Fruit fly (Drosophila melanogaster) whole organism, embryonic: Measurements from ENCODE around the gene CG9799.

Source experiments
- Atf-2 ChIP-seq: fragments of 200-800 bp; sonication (Bioruptor generic); optimal IDR thresholded peaks from 2 replicates; lab custom pipeline; 2016; ENCODE audit warnings: missing biosample characterization, missing genetic modification characterization
- CG10267 ChIP-seq: fragments of 200-800 bp; sonication (Bioruptor generic); optimal IDR thresholded peaks from 2 replicates; lab custom pipeline; 2018; ENCODE audit warnings: missing biosample characterization, mild to moderate bottlenecking, missing genetic modification characterization, moderate library complexity
- CG11247 ChIP-seq: fragments of 200-800 bp; sonication (Bioruptor generic); IDR thresholded peaks from 2 replicates; pipeline ENCODE4 v1.3.6; 2022; ENCODE audit warnings: missing biosample characterization, missing genetic modification characterization
- CG14014 ChIP-seq: fragments of 200-800 bp; sonication (Bioruptor generic); IDR thresholded peaks from 2 replicates; pipeline ENCODE4 v1.3.6; 2022; ENCODE audit warnings: missing biosample characterization, missing genetic modification characterization
- CG14710 ChIP-seq: fragments of 200-800 bp; sonication (Bioruptor generic); optimal IDR thresholded peaks from 3 replicates; lab custom pipeline; 2019; ENCODE audit warnings: missing biosample characterization, mild to moderate bottlenecking, missing genetic modification characterization, moderate library complexity
- CG14860 ChIP-seq: fragments of 200-800 bp; sonication (Bioruptor generic); IDR thresholded peaks from 3 replicates; pipeline ENCODE4 v1.3.6; 2022; ENCODE audit warnings: missing biosample characterization, missing genetic modification characterization; ENCODE audit not compliant: partially characterized antibody
- CG15011 ChIP-seq: fragments of 200-800 bp; sonication (Bioruptor generic); optimal IDR thresholded peaks from 3 replicates; lab custom pipeline; 2018; ENCODE audit warnings: missing biosample characterization, mild to moderate bottlenecking, missing genetic modification characterization
- CG15601 ChIP-seq: fragments of 200-800 bp; sonication (Bioruptor generic); optimal IDR thresholded peaks from 3 replicates; lab custom pipeline; 2019; ENCODE audit warnings: missing biosample characterization, mild to moderate bottlenecking, missing genetic modification characterization, moderate library complexity
- CG16813 ChIP-seq: fragments of 200-800 bp; sonication (Bioruptor generic); IDR thresholded peaks from 3 replicates; pipeline ENCODE4 v1.3.6; 2022; ENCODE audit warnings: missing biosample characterization, missing genetic modification characterization; ENCODE audit not compliant: partially characterized antibody
- CG34224 ChIP-seq: fragments of 200-800 bp; sonication (Bioruptor generic); IDR thresholded peaks from 3 replicates; pipeline ENCODE4 v1.3.6; 2022; ENCODE audit warnings: missing biosample characterization, missing genetic modification characterization; ENCODE audit not compliant: partially characterized antibody
- CG5180 ChIP-seq: fragments of 200-800 bp; sonication (Bioruptor generic); optimal IDR thresholded peaks from 3 replicates; lab custom pipeline; 2017; ENCODE audit warnings: missing biosample characterization, missing genetic modification characterization, mild to moderate bottlenecking, moderate library complexity, missing genetic modification reagents
- CG6791 ChIP-seq: fragments of 200-800 bp; sonication (Bioruptor generic); IDR thresholded peaks from 3 replicates; pipeline ENCODE4 v1.3.6; 2022; ENCODE audit warnings: missing biosample characterization, missing genetic modification characterization; ENCODE audit not compliant: partially characterized antibody
- CG6813 ChIP-seq: fragments of 200-800 bp; sonication (Bioruptor generic); optimal IDR thresholded peaks from 2 replicates; lab custom pipeline; 2017; ENCODE audit warnings: missing biosample characterization, missing genetic modification characterization, mild to moderate bottlenecking, moderate library complexity, missing genetic modification reagents
- CG7357 ChIP-seq: fragments of 200-800 bp; sonication (Bioruptor generic); IDR thresholded peaks from 3 replicates; pipeline ENCODE4 v1.3.6; 2022; ENCODE audit warnings: missing biosample characterization, missing genetic modification characterization
- CG7786 ChIP-seq: fragments of 200-800 bp; sonication (Bioruptor generic); optimal IDR thresholded peaks from 2 replicates; lab custom pipeline; 2016; ENCODE audit warnings: missing biosample characterization, missing genetic modification characterization
- CG8089 ChIP-seq: fragments of 200-800 bp; sonication (Bioruptor generic); optimal IDR thresholded peaks from 3 replicates; lab custom pipeline; 2016; ENCODE audit warnings: missing biosample characterization, missing genetic modification characterization
- CG8388 ChIP-seq: fragments of 200-800 bp; sonication (Bioruptor generic); optimal IDR thresholded peaks from 2 replicates; lab custom pipeline; 2019; ENCODE audit warnings: missing biosample characterization, mild to moderate bottlenecking, missing genetic modification characterization, moderate library complexity
- E2f2 ChIP-seq: fragments of 200-800 bp; sonication (Bioruptor generic); IDR thresholded peaks from 2 replicates; pipeline ENCODE4 v1.3.6; 2022; ENCODE audit warnings: missing biosample characterization, missing genetic modification characterization
- Fer2 ChIP-seq: fragments of 200-800 bp; sonication (Bioruptor generic); optimal IDR thresholded peaks from 2 replicates; lab custom pipeline; 2018; ENCODE audit warnings: missing biosample characterization, mild to moderate bottlenecking, missing genetic modification characterization, moderate library complexity
- Gug ChIP-seq: fragments of 200-800 bp; sonication (Bioruptor generic); IDR thresholded peaks from 4 replicates; pipeline ENCODE4 v1.3.6; 2022; ENCODE audit warnings: missing biosample characterization, missing genetic modification characterization
- HmgD ChIP-seq: fragments of 200-800 bp; sonication (Bioruptor generic); optimal IDR thresholded peaks from 3 replicates; lab custom pipeline; 2016; ENCODE audit warnings: missing biosample characterization, missing genetic modification characterization
- MBD-R2 ChIP-seq: fragments of 200-800 bp; sonication (Bioruptor generic); IDR thresholded peaks from 2 replicates; pipeline ENCODE4 v1.3.6; 2022; ENCODE audit warnings: missing biosample characterization, missing genetic modification characterization
- MTF-1 ChIP-seq: fragments of 200-800 bp; sonication (Bioruptor generic); optimal IDR thresholded peaks from 2 replicates; lab custom pipeline; 2018; ENCODE audit warnings: missing biosample characterization, mild to moderate bottlenecking, missing genetic modification characterization, borderline replicate concordance
- Nf-YC ChIP-seq: fragments of 200-800 bp; optimal IDR thresholded peaks from 3 replicates; lab custom pipeline; 2019; ENCODE audit warnings: missing biosample characterization, mild to moderate bottlenecking, missing genetic modification characterization, moderate library complexity
- Sin3A ChIP-seq: fragments of >200 bp; optimal IDR thresholded peaks from 2 replicates; lab custom pipeline; 2018
- Vsx1 ChIP-seq: fragments of 200-800 bp; sonication (Bioruptor generic); optimal IDR thresholded peaks from 2 replicates; lab custom pipeline; 2017; ENCODE audit warnings: missing biosample characterization, mild to moderate bottlenecking, missing genetic modification characterization, missing genetic modification reagents
- chm ChIP-seq: fragments of 200-800 bp; sonication (Bioruptor generic); IDR thresholded peaks from 2 replicates; pipeline ENCODE4 v1.3.6; 2022; ENCODE audit warnings: missing biosample characterization, missing genetic modification characterization
- crc ChIP-seq: fragments of 200-800 bp; sonication (Bioruptor generic); optimal IDR thresholded peaks from 2 replicates; lab custom pipeline; 2016; ENCODE audit warnings: missing biosample characterization, missing genetic modification characterization
- dati ChIP-seq: fragments of 200-800 bp; sonication (Bioruptor generic); IDR thresholded peaks from 2 replicates; pipeline ENCODE4 v1.3.6; 2022; ENCODE audit warnings: missing biosample characterization, missing genetic modification characterization
- dpn ChIP-seq, 2 experiments: fragments of 200-800 bp; sonication (Bioruptor generic); optimal IDR thresholded peaks; 3 replicates each; lab custom pipeline; 2016; ENCODE audit warnings: missing biosample characterization in 2 of 2, missing genetic modification characterization in 2 of 2
- fd64A ChIP-seq: fragments of 200-800 bp; sonication (Bioruptor generic); optimal IDR thresholded peaks from 3 replicates; lab custom pipeline; 2018; ENCODE audit warnings: missing biosample characterization, mild to moderate bottlenecking, missing genetic modification characterization
- fu2 ChIP-seq: fragments of 200-800 bp; sonication (Bioruptor generic); optimal IDR thresholded peaks from 2 replicates; lab custom pipeline; 2016; ENCODE audit warnings: missing biosample characterization, missing genetic modification characterization
- hbn ChIP-seq: fragments of 200-800 bp; sonication (Bioruptor generic); IDR thresholded peaks from 2 replicates; pipeline ENCODE4 v1.3.6; 2022; ENCODE audit warnings: missing biosample characterization, missing genetic modification characterization; ENCODE audit not compliant: partially characterized antibody
- jigr1 ChIP-seq: fragments of 200-800 bp; sonication (Bioruptor generic); IDR thresholded peaks from 3 replicates; pipeline ENCODE4 v1.3.6; 2022; ENCODE audit warnings: missing biosample characterization, missing genetic modification characterization
- knrl ChIP-seq: fragments of 200-800 bp; sonication (Bioruptor generic); IDR thresholded peaks from 3 replicates; pipeline ENCODE4 v1.3.6; 2022; ENCODE audit warnings: missing biosample characterization, missing genetic modification characterization; ENCODE audit not compliant: partially characterized antibody
- nerfin-2 ChIP-seq: fragments of 200-800 bp; sonication (Bioruptor generic); IDR thresholded peaks from 2 replicates; pipeline ENCODE4 v1.3.6; 2022; ENCODE audit warnings: missing biosample characterization, missing genetic modification characterization; ENCODE audit not compliant: partially characterized antibody
- odd ChIP-seq: fragments of 200-800 bp; sonication (Bioruptor generic); optimal IDR thresholded peaks from 2 replicates; lab custom pipeline; 2017; ENCODE audit warnings: missing biosample characterization, mild to moderate bottlenecking, missing genetic modification characterization
- otp ChIP-seq: fragments of 200-800 bp; sonication (Bioruptor generic); IDR thresholded peaks from 3 replicates; pipeline ENCODE4, ENCODE4 v1.3.6; 2022; ENCODE audit warnings: missing biosample characterization, missing genetic modification characterization
- p53 ChIP-seq: fragments of 200-800 bp; sonication (Bioruptor generic); optimal IDR thresholded peaks from 2 replicates; lab custom pipeline; 2016; ENCODE audit warnings: missing biosample characterization, missing genetic modification characterization
- sim ChIP-seq: fragments of 200-800 bp; sonication (Bioruptor generic); IDR thresholded peaks from 2 replicates; pipeline ENCODE4 v1.3.6; 2022; ENCODE audit warnings: missing biosample characterization, missing genetic modification characterization
- sima ChIP-seq: fragments of 200-800 bp; sonication (Bioruptor generic); optimal IDR thresholded peaks from 2 replicates; lab custom pipeline; 2016; ENCODE audit warnings: missing biosample characterization, missing genetic modification characterization
- slp2 ChIP-seq: fragments of 200-800 bp; sonication (Bioruptor generic); optimal IDR thresholded peaks from 2 replicates; lab custom pipeline; 2016; ENCODE audit warnings: missing biosample characterization, missing genetic modification characterization
- so ChIP-seq: fragments of 200-800 bp; sonication (Bioruptor generic); IDR thresholded peaks from 3 replicates; pipeline ENCODE4 v1.3.6; 2022; ENCODE audit warnings: missing biosample characterization, missing genetic modification characterization
- tgo ChIP-seq: fragments of 200-800 bp; sonication (Bioruptor generic); IDR thresholded peaks from 3 replicates; pipeline ENCODE4 v1.3.6; 2022; ENCODE audit warnings: missing biosample characterization, missing genetic modification characterization
- tx ChIP-seq: fragments of 200-800 bp; sonication (Bioruptor generic); optimal IDR thresholded peaks from 2 replicates; lab custom pipeline; 2016; ENCODE audit warnings: missing biosample characterization, missing genetic modification characterization
- vnd ChIP-seq: fragments of 200-800 bp; sonication (Bioruptor generic); IDR thresholded peaks from 3 replicates; pipeline ENCODE4 v1.3.6; 2022; ENCODE audit warnings: missing biosample characterization, missing genetic modification characterization; ENCODE audit not compliant: partially characterized antibody
- zen2 ChIP-seq: fragments of 200-800 bp; sonication (Bioruptor generic); IDR thresholded peaks from 3 replicates; pipeline ENCODE4 v1.3.6; 2022; ENCODE audit warnings: missing biosample characterization, missing genetic modification characterization; ENCODE audit not compliant: partially characterized antibody
- zfh1 ChIP-seq: fragments of 200-800 bp; sonication (Bioruptor generic); IDR thresholded peaks from 3 replicates; pipeline ENCODE4 v1.3.6; 2022; ENCODE audit warnings: missing biosample characterization, missing genetic modification characterization

Gene CG9799

dm6 chr3R:13381744-13382435 lies 6.6 kb downstream of the CG9799 start, which contains the start of the genes mRpS21 and Droj2 (continued):
- no peak for TF ChIP-seq HmgD (GFP tag; lab: Kevin White, UChicago)
- TF ChIP-seq Nf-YC (tag; lab: Kevin White, UChicago), result peak; percentile 67
- peak; percentile 30; the same call in 2 of the 3 replicates for TF ChIP-seq CG6791
- TF ChIP-seq fd64A (GFP tag; lab: Kevin White, UChicago), result no peak
- peak; percentile 86 for TF ChIP-seq Sin3A (lab: Kevin White, UChicago)
- TF ChIP-seq zfh1, result 0 out of 3 replicates have a peak, but pooled peaks have one; percentile 28
- no peak for TF ChIP-seq dati
- no peak for TF ChIP-seq CG34224 (GFP tag; lab: Robert Waterston, UW)
- peak; percentile 50 to 52 for TF ChIP-seq dpn (GFP tag; optimal IDR thresholded peaks at IDR 0.05; lab: Kevin White, UChicago)
- 0 out of 2 replicates have a peak, but pooled peaks have one; percentile 28 for TF ChIP-seq CG11247 (GFP tag; lab: Robert Waterston, UW)
- TF ChIP-seq Vsx1 (GFP tag; lab: Kevin White, UChicago), result peak; percentile 45
- TF ChIP-seq sim (GFP tag; lab: Robert Waterston, UW), result no peak
- no peak for TF ChIP-seq CG5180 (GFP tag; lab: Kevin White, UChicago)
- peak; percentile 43; the same call in 1 of the 2 replicates for TF ChIP-seq CG14014
- no peak for TF ChIP-seq zen2 (GFP tag; lab: Robert Waterston, UW)
- TF ChIP-seq sima (GFP tag; lab: Kevin White, UChicago), result no peak
- no peak for TF ChIP-seq Atf-2 (GFP tag; lab: Kevin White, UChicago)
- TF ChIP-seq fu2 (GFP tag; lab: Kevin White, UChicago), result no peak
- TF ChIP-seq chm (GFP tag; lab: Robert Waterston, UW), result no peak
- no peak for TF ChIP-seq CG14860
- TF ChIP-seq CG6813 (GFP tag; lab: Kevin White, UChicago), result no peak
- no peak for TF ChIP-seq CG8089
- no peak for TF ChIP-seq CG16813 (GFP tag; lab: Robert Waterston, UW)
- no peak; the same call in 2 of the 3 replicates for TF ChIP-seq vnd (GFP tag; lab: Robert Waterston, UW)
- TF ChIP-seq slp2, result peak; percentile 26
- TF ChIP-seq otp, result peak; percentile 26; the same call in 1 of the 3 replicates
- TF ChIP-seq so, result no peak
- TF ChIP-seq knrl (GFP tag; lab: Robert Waterston, UW), result peak; percentile 55; the same call in 2 of the 3 replicates
- TF ChIP-seq MTF-1 (GFP tag; lab: Kevin White, UChicago), result no peak
- TF ChIP-seq odd (GFP tag; lab: Kevin White, UChicago), result peak; percentile 37
- peak; percentile 70 for TF ChIP-seq CG15601
- 0 out of 4 replicates have a peak, but pooled peaks have one; percentile 12 for TF ChIP-seq Gug (GFP tag; lab: Robert Waterston, UW)
- TF ChIP-seq p53, result no peak
- no peak; the same call in 1 of the 2 replicates for TF ChIP-seq hbn (GFP tag; lab: Robert Waterston, UW)
- TF ChIP-seq tgo (GFP tag; lab: Robert Waterston, UW), result 0 out of 3 replicates have a peak, but pooled peaks have one; percentile 17
- peak; percentile 39 for TF ChIP-seq CG8388 (GFP tag; lab: Kevin White, UChicago)
- peak; percentile 60 for TF ChIP-seq CG10267 (tag; lab: Kevin White, UChicago)
- TF ChIP-seq CG15011, result no peak
- no peak for TF ChIP-seq CG7357 (GFP tag; lab: Robert Waterston, UW)
- TF ChIP-seq tx (GFP tag; lab: Kevin White, UChicago), result peak; percentile 4
- TF ChIP-seq nerfin-2 (GFP tag; lab: Robert Waterston, UW), result no peak
- TF ChIP-seq E2f2 (GFP tag; lab: Robert Waterston, UW), result peak; percentile 42; the same call in 1 of the 2 replicates
- TF ChIP-seq jigr1 (GFP tag; lab: Robert Waterston, UW), result no peak
- peak; percentile 34 for TF ChIP-seq Fer2 (tag; lab: Kevin White, UChicago)
- peak; percentile 87 for TF ChIP-seq CG14710 (tag; lab: Kevin White, UChicago)
- TF ChIP-seq CG7786 (GFP tag; lab: Kevin White, UChicago), result peak; percentile 2
- peak; percentile 88 for TF ChIP-seq MBD-R2 (GFP tag; lab: Robert Waterston, UW)
- peak; percentile 6 for TF ChIP-seq crc
